Worm (Caenorhabditis elegans): Measurements from ENCODE around the gene ZK637.12.
A peak's percentile ranks its signal among the peaks of the same experiment; 100 is the strongest.

Gene ZK637.12

ce11 chrIII:8911598-8912194 is 12.3 kb upstream of the ZK637.12 start, which contains the start of gene tpk-1:
Gene tpk-1, plus strand, starts transcription at chrIII:8912144.
- TF ChIP-seq flh-1 (GFP tag; optimal IDR thresholded peaks at IDR 0.05) (no peak), nhr-237 (tag; optimal IDR thresholded peaks at IDR 0.05) (no peak), lsy-2 (tag; optimal IDR thresholded peaks at IDR 0.05) (no peak), lin-13 (tag; optimal IDR thresholded peaks at IDR 0.05) (no peak), nhr-12 (tag; optimal IDR thresholded peaks at IDR 0.05) (no peak), pha-4 (tag; optimal IDR thresholded peaks at IDR 0.05) (no peak), drap-1 (GFP tag; optimal IDR thresholded peaks at IDR 0.05) (no peak), nhr-2 (tag; optimal IDR thresholded peaks at IDR 0.05) (no peak), ham-2 (GFP tag; optimal IDR thresholded peaks at IDR 0.05) (no peak), lin-32 (GFP tag; optimal IDR thresholded peaks at IDR 0.05) (no peak), M03D4.4 (tag; optimal IDR thresholded peaks at IDR 0.05) (no peak), ceh-83 (GFP tag; optimal IDR thresholded peaks at IDR 0.05) (no peak)

ce11 chrIII:8913469-8913868 is 10.6 kb upstream of the ZK637.12 start, which contains the start of gene trxr-2:
Gene trxr-2, plus strand, starts transcription at chrIII:8913769.
- TF ChIP-seq ceh-39 (tag; optimal IDR thresholded peaks at IDR 0.05), result no peak
- no peak for TF ChIP-seq sem-2 (GFP tag; optimal IDR thresholded peaks at IDR 0.05)
- TF ChIP-seq elt-3 (tag; optimal IDR thresholded peaks at IDR 0.05), result no peak
- no peak for TF ChIP-seq nhr-2 (tag; optimal IDR thresholded peaks at IDR 0.05)
- TF ChIP-seq nhr-28 (tag; optimal IDR thresholded peaks at IDR 0.05), result no peak
- no peak for TF ChIP-seq ceh-43 (GFP tag; optimal IDR thresholded peaks at IDR 0.05)
- TF ChIP-seq drap-1 (GFP tag; optimal IDR thresholded peaks at IDR 0.05), result no peak
- no peak for TF ChIP-seq pha-4 (tag; optimal IDR thresholded peaks at IDR 0.05)

- TF ChIP-seq mls-2 (tag; optimal IDR thresholded peaks at IDR 0.05), result no peak
- TF ChIP-seq zip-8 (tag; optimal IDR thresholded peaks at IDR 0.05), result no peak
- TF ChIP-seq nhr-12 (tag; optimal IDR thresholded peaks at IDR 0.05), result no peak
- TF ChIP-seq lsy-2 (tag; optimal IDR thresholded peaks at IDR 0.05), result no peak
- TF ChIP-seq unc-62 (GFP tag; optimal IDR thresholded peaks at IDR 0.05), result no peak
- no peak for TF ChIP-seq sptf-1 (tag; optimal IDR thresholded peaks at IDR 0.05)
- TF ChIP-seq unc-120 (tag; optimal IDR thresholded peaks at IDR 0.05; ENCODE audit: poor library complexity, severe bottlenecking), result no peak
- no peak for TF ChIP-seq ces-1 (GFP tag; optimal IDR thresholded peaks at IDR 0.05)
- no peak for TF ChIP-seq ceh-39 (tag; optimal IDR thresholded peaks at IDR 0.05)
- TF ChIP-seq cnd-1 (tag; optimal IDR thresholded peaks at IDR 0.05), result no peak
- TF ChIP-seq ceh-43 (GFP tag; optimal IDR thresholded peaks at IDR 0.05), result no peak
- TF ChIP-seq elt-1 (tag; optimal IDR thresholded peaks at IDR 0.05; ENCODE audit: borderline replicate concordance, insufficient read depth), result no peak
- TF ChIP-seq drap-1 (GFP tag; optimal IDR thresholded peaks at IDR 0.05), result no peak
- no peak for TF ChIP-seq nhr-2 (tag; optimal IDR thresholded peaks at IDR 0.05)
Measured at ce11 chrIII:8917879-8918381, 6.1 kb upstream of the ZK637.12 start, which contains the start of gene cdc-25.3. Gene cdc-25.3, minus strand, starts transcription at chrIII:8917929.

- TF ChIP-seq unc-39 (tag; optimal IDR thresholded peaks at IDR 0.05), result no peak
- no peak for TF ChIP-seq hlh-1 (tag; optimal IDR thresholded peaks at IDR 0.05)
- no peak for TF ChIP-seq blmp-1 (tag; optimal IDR thresholded peaks at IDR 0.05)
- TF ChIP-seq sptf-1 (tag; optimal IDR thresholded peaks at IDR 0.05), result no peak
- TF ChIP-seq nhr-28 (tag; optimal IDR thresholded peaks at IDR 0.05), result no peak
- no peak for TF ChIP-seq nhr-2 (tag; optimal IDR thresholded peaks at IDR 0.05)
- no peak for TF ChIP-seq nhr-12 (tag; optimal IDR thresholded peaks at IDR 0.05)
- TF ChIP-seq snpc-4 (tag; optimal IDR thresholded peaks at IDR 0.05), result no peak
- no peak for TF ChIP-seq lin-13 (tag; optimal IDR thresholded peaks at IDR 0.05)
- no peak for TF ChIP-seq M03D4.4 (tag; optimal IDR thresholded peaks at IDR 0.05)
- TF ChIP-seq ztf-11 (tag; optimal IDR thresholded peaks at IDR 0.05), result no peak
- no peak for TF ChIP-seq ceh-39 (tag; optimal IDR thresholded peaks at IDR 0.05)
- no peak for TF ChIP-seq unc-62 (GFP tag; optimal IDR thresholded peaks at IDR 0.05)
- TF ChIP-seq zip-8 (tag; optimal IDR thresholded peaks at IDR 0.05), result no peak
- TF ChIP-seq lsy-2 (tag; optimal IDR thresholded peaks at IDR 0.05), result no peak
- no peak for TF ChIP-seq elt-1 (tag; optimal IDR thresholded peaks at IDR 0.05; ENCODE audit: borderline replicate concordance, insufficient read depth)
- no peak for TF ChIP-seq ham-2 (GFP tag; optimal IDR thresholded peaks at IDR 0.05)
- no peak for TF ChIP-seq pha-4 (tag; optimal IDR thresholded peaks at IDR 0.05)
- no peak for TF ChIP-seq ceh-83 (GFP tag; optimal IDR thresholded peaks at IDR 0.05)
- TF ChIP-seq mls-2 (tag; optimal IDR thresholded peaks at IDR 0.05), result no peak
Measured at ce11 chrIII:8919784-8920183, 4.3 kb upstream of the ZK637.12 start, which contains the start of gene ZK637.15. Gene ZK637.15, plus strand, starts transcription at chrIII:8920084.

DNA sequence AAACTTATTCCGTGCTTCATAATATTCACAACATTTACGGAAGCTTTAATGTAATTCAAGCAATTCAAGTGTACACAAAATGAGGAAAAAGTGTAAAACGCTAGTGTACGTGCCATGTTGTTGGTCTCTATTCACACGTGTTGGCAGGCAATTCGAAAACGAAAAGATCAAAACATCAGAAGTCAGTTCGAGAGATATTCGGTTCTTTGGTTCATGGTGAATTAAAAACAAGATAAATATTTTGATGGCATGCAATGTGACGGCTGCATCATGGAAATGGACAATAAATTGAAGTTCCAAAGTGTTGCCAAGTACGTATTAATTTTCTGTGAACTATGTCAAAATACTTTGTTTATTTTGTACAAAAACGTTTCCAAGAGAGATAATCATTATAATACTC is 2.0 kb upstream of the ZK637.12 start:
- TF ChIP-seq lin-13 (tag; optimal IDR thresholded peaks at IDR 0.05) (no peak), mep-1 (tag; optimal IDR thresholded peaks at IDR 0.05) (no peak), hlh-1 (tag; optimal IDR thresholded peaks at IDR 0.05) (peak; percentile 13), nhr-12 (tag; optimal IDR thresholded peaks at IDR 0.05) (no peak), lsy-2 (tag; optimal IDR thresholded peaks at IDR 0.05) (peak; percentile 4), pha-4 (tag; optimal IDR thresholded peaks at IDR 0.05) (no peak), unc-62 (GFP tag; optimal IDR thresholded peaks at IDR 0.05) (peak; percentile 60), flh-1 (GFP tag; optimal IDR thresholded peaks at IDR 0.05) (no peak), nhr-237 (tag; optimal IDR thresholded peaks at IDR 0.05) (peak; percentile 39)

Measured in whole organism, mixed stage, embryonic.